Worm (Caenorhabditis elegans): ENCODE results near the gene srg-20.

ce11 chrII:1663516-1663915 is 27.0 kb downstream of the srg-20 start, which contains the start of gene duxl-1:
- TF ChIP-seq ama-1 (optimal IDR thresholded peaks at IDR 0.05): no peak
- TF ChIP-seq snpc-4 (tag; optimal IDR thresholded peaks at IDR 0.05): no peak
- TF ChIP-seq aly-2 (tag; optimal IDR thresholded peaks at IDR 0.05): no peak
- no peak for TF ChIP-seq nhr-237 (tag; optimal IDR thresholded peaks at IDR 0.05)
- TF ChIP-seq ceh-16 (tag; optimal IDR thresholded peaks at IDR 0.05): no peak
- no peak for TF ChIP-seq zag-1 (tag; optimal IDR thresholded peaks at IDR 0.05)
